Worm (Caenorhabditis elegans) whole organism, mixed stage, embryonic: ENCODE measurements around the gene cyp-33C4.

Experiments used
- M03D4.4 ChIP-seq: sonication (generic microtip); optimal IDR thresholded peaks from 2 replicates; lab custom pipeline; 2017; ENCODE audit warnings: mild to moderate bottlenecking, missing genetic modification characterization, missing compliant biosample characterization
- blmp-1 ChIP-seq: fragments of 150-350 bp; optimal IDR thresholded peaks from 2 replicates; lab custom pipeline; 2014; ENCODE audit warnings: missing biosample characterization, missing genetic modification characterization
- ceh-43 ChIP-seq: fragments of 200-800 bp; sonication (Bioruptor generic); optimal IDR thresholded peaks from 2 replicates; lab custom pipeline; 2018; ENCODE audit warnings: mild to moderate bottlenecking, missing genetic modification characterization, moderate library complexity, missing compliant biosample characterization
- ces-1 ChIP-seq: fragments of 150-350 bp; optimal IDR thresholded peaks from 2 replicates; lab custom pipeline; 2014; ENCODE audit warnings: missing biosample characterization, missing genetic modification reagents, missing genetic modification characterization
- cnd-1 ChIP-seq: fragments of 200-800 bp; sonication (Bioruptor generic); optimal IDR thresholded peaks from 2 replicates; lab custom pipeline; 2018; ENCODE audit warnings: mild to moderate bottlenecking, missing genetic modification characterization, missing compliant biosample characterization
- elt-1 ChIP-seq: sonication (generic microtip); optimal IDR thresholded peaks from 2 replicates; lab custom pipeline; 2017; ENCODE audit warnings: missing genetic modification characterization, mild to moderate bottlenecking, missing compliant biosample characterization, antibody characterized with exemption, moderate library complexity, borderline replicate concordance; ENCODE audit not compliant: insufficient read depth
- lsy-2 ChIP-seq: fragments of 150-350 bp; optimal IDR thresholded peaks from 2 replicates; lab custom pipeline; 2014; ENCODE audit warnings: missing biosample characterization, missing genetic modification characterization
- nhr-12 ChIP-seq: fragments of 150-350 bp; optimal IDR thresholded peaks from 2 replicates; lab custom pipeline; 2014; ENCODE audit warnings: missing biosample characterization, missing genetic modification characterization
- nhr-237 ChIP-seq: fragments of 150-350 bp; optimal IDR thresholded peaks from 2 replicates; lab custom pipeline; 2014; ENCODE audit warnings: missing biosample characterization, missing genetic modification characterization
- nhr-28 ChIP-seq: fragments of 150-350 bp; optimal IDR thresholded peaks from 2 replicates; lab custom pipeline; 2014; ENCODE audit warnings: missing biosample characterization, missing genetic modification characterization
- pha-4 ChIP-seq: fragments of 150-350 bp; optimal IDR thresholded peaks from 2 replicates; lab custom pipeline; 2018; ENCODE audit warnings: missing biosample characterization, missing genetic modification reagents, missing genetic modification characterization
- unc-39 ChIP-seq: fragments of 150-350 bp; optimal IDR thresholded peaks from 2 replicates; lab custom pipeline; 2014; ENCODE audit warnings: missing biosample characterization, missing genetic modification characterization
- unc-62 ChIP-seq: fragments of 150-350 bp; optimal IDR thresholded peaks from 2 replicates; lab custom pipeline; 2014; ENCODE audit warnings: missing biosample characterization, missing genetic modification reagents, missing genetic modification characterization
- ztf-11 ChIP-seq: fragments of 150-350 bp; optimal IDR thresholded peaks from 2 replicates; lab custom pipeline; 2014; ENCODE audit warnings: missing biosample characterization, missing genetic modification characterization

DNA sequence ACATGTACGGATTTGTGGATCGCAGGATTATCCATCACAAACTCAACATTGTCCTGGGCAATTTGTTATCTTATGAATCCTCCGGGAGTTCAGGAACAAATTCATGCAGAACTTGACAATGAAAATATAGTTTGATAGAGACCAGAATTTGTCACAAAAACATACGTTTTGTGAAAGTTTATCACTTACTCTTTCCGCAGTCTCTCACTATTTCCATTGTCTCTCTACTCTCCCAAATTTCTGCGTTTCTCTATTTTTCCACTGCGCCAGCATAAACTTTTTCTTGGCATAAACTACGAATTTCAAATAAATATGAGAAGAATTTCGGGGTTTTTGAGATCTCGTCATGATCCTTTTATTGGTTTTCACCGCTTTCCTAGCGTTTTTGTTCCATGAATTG lies 6.7 kb downstream of the cyp-33C4 start, which contains the start of gene cyp-33C3:
- no peak for TF ChIP-seq nhr-12 (tag; lab: Kevin White, UChicago)
- no peak for TF ChIP-seq nhr-237 (tag; lab: Kevin White, UChicago)
- no peak for TF ChIP-seq pha-4 (tag; lab: Kevin White, UChicago)
- TF ChIP-seq unc-62 (GFP tag; lab: Kevin White, UChicago), result no peak
- TF ChIP-seq ztf-11 (tag; lab: Kevin White, UChicago), result no peak
- no peak for TF ChIP-seq blmp-1 (tag; lab: Kevin White, UChicago)
- TF ChIP-seq elt-1, result no peak
- TF ChIP-seq nhr-28 (tag; lab: Kevin White, UChicago), result no peak
- no peak for TF ChIP-seq ces-1 (GFP tag; lab: Kevin White, UChicago)
- TF ChIP-seq M03D4.4 (tag; lab: Kevin White, UChicago), result no peak
- no peak for TF ChIP-seq unc-39 (tag; lab: Kevin White, UChicago)
- TF ChIP-seq lsy-2 (tag; lab: Kevin White, UChicago), result no peak
- TF ChIP-seq cnd-1 (tag; lab: Kevin White, UChicago), result no peak
- TF ChIP-seq ceh-43 (GFP tag; lab: Kevin White, UChicago), result no peak
